Fruit fly (Drosophila melanogaster) whole organism, wandering third instar larva: ENCODE results near the gene CG17834.

Source experiments
- Abd-B ChIP-seq: fragments of >200 bp; optimal IDR thresholded peaks from 2 replicates; lab custom pipeline; 2017; ENCODE audit warnings: missing biosample characterization, missing genetic modification characterization
- CG32264 ChIP-seq: fragments of 200-800 bp; sonication (Bioruptor generic); optimal IDR thresholded peaks from 2 replicates; lab custom pipeline; 2016; ENCODE audit warnings: missing biosample characterization, missing genetic modification characterization
- CG9705 ChIP-seq: fragments of 200-800 bp; sonication (Bioruptor generic); optimal IDR thresholded peaks from 2 replicates; lab custom pipeline; 2018; ENCODE audit warnings: missing biosample characterization, mild to moderate bottlenecking, missing genetic modification characterization
- CrebA ChIP-seq: fragments of 200-800 bp; sonication (Bioruptor generic); optimal IDR thresholded peaks from 2 replicates; lab custom pipeline; 2016; ENCODE audit warnings: missing biosample characterization, mild to moderate bottlenecking, missing genetic modification characterization, borderline replicate concordance
- Dfd ChIP-seq: fragments of >200 bp; optimal IDR thresholded peaks from 2 replicates; lab custom pipeline; 2017; ENCODE audit warnings: missing biosample characterization, missing genetic modification characterization
- Dif ChIP-seq: fragments of 200-275, 200-300 bp; sonication (Bioruptor generic); optimal IDR thresholded peaks from 2 replicates; lab custom pipeline; 2018; ENCODE audit warnings: missing biosample characterization, missing genetic modification characterization; ENCODE audit not compliant: partially characterized antibody
- GATAd ChIP-seq: sonication (Bioruptor generic); optimal IDR thresholded peaks from 2 replicates; lab custom pipeline; 2016; ENCODE audit warnings: missing biosample characterization, missing genetic modification characterization
- HLH106 ChIP-seq: fragments of 200-800 bp; optimal IDR thresholded peaks from 3 replicates; lab custom pipeline; 2019; ENCODE audit warnings: missing biosample characterization, mild to moderate bottlenecking, missing genetic modification characterization, moderate library complexity
- Hnf4 ChIP-seq: fragments of 200-800 bp; sonication (Bioruptor generic); optimal IDR thresholded peaks from 2 replicates; lab custom pipeline; 2016; ENCODE audit warnings: missing biosample characterization, mild to moderate bottlenecking, missing genetic modification characterization
- Hr78 ChIP-seq: fragments of >200 bp; optimal IDR thresholded peaks from 2 replicates; lab custom pipeline; 2017; ENCODE audit warnings: missing biosample characterization, missing genetic modification characterization
- Hr83 ChIP-seq: fragments of 200-300 bp; sonication (Bioruptor generic); optimal IDR thresholded peaks from 2 replicates; lab custom pipeline; 2016; ENCODE audit warnings: missing biosample characterization, mild to moderate bottlenecking, missing genetic modification characterization, moderate library complexity; ENCODE audit not compliant: poor library complexity, severe bottlenecking
- Jra ChIP-seq: sonication (Bioruptor generic); optimal IDR thresholded peaks from 2 replicates; lab custom pipeline; 2016; ENCODE audit warnings: missing biosample characterization, missing genetic modification characterization
- Mio ChIP-seq: sonication (Bioruptor generic); optimal IDR thresholded peaks from 2 replicates; lab custom pipeline; 2016; ENCODE audit warnings: missing biosample characterization, missing genetic modification characterization
- Myc ChIP-seq: fragments of >200 bp; optimal IDR thresholded peaks from 2 replicates; lab custom pipeline; 2017
- N ChIP-seq: fragments of >200 bp; optimal IDR thresholded peaks from 2 replicates; lab custom pipeline; 2018; ENCODE audit warnings: missing biosample characterization, missing external identifiers, missing genetic modification characterization
- OdsH ChIP-seq: fragments of 200-800 bp; sonication (Bioruptor generic); optimal IDR thresholded peaks from 2 replicates; lab custom pipeline; 2016; ENCODE audit warnings: missing biosample characterization, mild to moderate bottlenecking, missing genetic modification characterization
- Rel ChIP-seq, 2 experiments: fragments of 200-800 bp; sonication (Bioruptor generic) in 1 of 2; optimal IDR thresholded peaks; 2 replicates in 1 of 2; 3 replicates in 1 of 2; lab custom pipeline; 2016 to 2019; ENCODE audit warnings: mild to moderate bottlenecking in 2 of 2, missing biosample characterization in 2 of 2, missing genetic modification characterization in 2 of 2, moderate library complexity in 1 of 2
- Sp1 ChIP-seq: fragments of 200-800 bp; sonication (Bioruptor generic); optimal IDR thresholded peaks from 3 replicates; lab custom pipeline; 2019; ENCODE audit warnings: missing biosample characterization, mild to moderate bottlenecking, missing genetic modification characterization, moderate library complexity
- Vsx2 ChIP-seq: fragments of 200-300, 225-300 bp; sonication (Bioruptor generic); optimal IDR thresholded peaks from 2 replicates; lab custom pipeline; 2018; ENCODE audit warnings: missing biosample characterization, missing genetic modification characterization; ENCODE audit not compliant: partially characterized antibody
- br ChIP-seq: fragments of 200-800 bp; sonication (Bioruptor generic); optimal IDR thresholded peaks from 2 replicates; lab custom pipeline; 2016; ENCODE audit warnings: missing biosample characterization, missing genetic modification characterization
- brk ChIP-seq: fragments of 200-800 bp; sonication (Bioruptor generic); optimal IDR thresholded peaks from 2 replicates; lab custom pipeline; 2016; ENCODE audit warnings: missing biosample characterization, mild to moderate bottlenecking, missing genetic modification characterization
- dl ChIP-seq, 2 experiments: fragments of 175-275, 200-275 bp in 1 of 2; fragments of 200-275 bp in 1 of 2; sonication (Bioruptor generic); optimal IDR thresholded peaks; lab custom pipeline; 2018; ENCODE audit warnings: mild to moderate bottlenecking in 2 of 2, missing biosample characterization in 2 of 2, missing genetic modification characterization in 2 of 2, moderate library complexity in 2 of 2; ENCODE audit not compliant: partially characterized antibody in 2 of 2, insufficient read depth in 1 of 2
- dmrt93B ChIP-seq: fragments of 200-800 bp; sonication (Bioruptor generic); optimal IDR thresholded peaks from 2 replicates; lab custom pipeline; 2018; ENCODE audit warnings: missing biosample characterization, mild to moderate bottlenecking, missing genetic modification characterization
- dsf ChIP-seq: sonication (Bioruptor generic); optimal IDR thresholded peaks from 2 replicates; lab custom pipeline; 2016; ENCODE audit warnings: missing biosample characterization, missing genetic modification characterization, borderline replicate concordance
- ey ChIP-seq: fragments of 200-800 bp; sonication (Bioruptor generic); optimal IDR thresholded peaks from 2 replicates; lab custom pipeline; 2016; ENCODE audit warnings: missing biosample characterization, missing genetic modification characterization
- foxo ChIP-seq, 2 experiments: fragments of 200-800 bp; sonication (Bioruptor generic); optimal IDR thresholded peaks; 2 replicates in 1 of 2; 3 replicates in 1 of 2; lab custom pipeline; 2016 to 2017; ENCODE audit warnings: missing biosample characterization in 2 of 2, missing genetic modification characterization in 2 of 2
- fru ChIP-seq: fragments of 200-800 bp; sonication (Bioruptor generic); optimal IDR thresholded peaks from 3 replicates; lab custom pipeline; 2016; ENCODE audit warnings: missing biosample characterization, mild to moderate bottlenecking, missing genetic modification characterization
- h ChIP-seq: fragments of 200-800 bp; sonication (Bioruptor generic); optimal IDR thresholded peaks from 3 replicates; lab custom pipeline; 2016; ENCODE audit warnings: missing biosample characterization, mild to moderate bottlenecking, missing genetic modification characterization
- jim ChIP-seq: fragments of 175-275, 200-325 bp; sonication (Bioruptor generic); optimal IDR thresholded peaks from 2 replicates; lab custom pipeline; 2016; ENCODE audit warnings: missing biosample characterization, mild to moderate bottlenecking, missing genetic modification characterization
- lola ChIP-seq: fragments of >200 bp; optimal IDR thresholded peaks from 2 replicates; lab custom pipeline; 2017; ENCODE audit warnings: missing biosample characterization, missing genetic modification characterization
- pan ChIP-seq: fragments of >200 bp; optimal IDR thresholded peaks from 2 replicates; lab custom pipeline; 2017
- psq ChIP-seq: fragments of 200-800 bp; sonication (Bioruptor generic); optimal IDR thresholded peaks from 3 replicates; lab custom pipeline; 2017; ENCODE audit warnings: missing biosample characterization, mild to moderate bottlenecking, missing genetic modification characterization, moderate library complexity
- rgr ChIP-seq: fragments of 200-800 bp; sonication (Bioruptor generic); optimal IDR thresholded peaks from 3 replicates; lab custom pipeline; 2016; ENCODE audit warnings: missing biosample characterization, mild to moderate bottlenecking, missing genetic modification characterization
- sage ChIP-seq: fragments of 200-800 bp; sonication (Bioruptor generic); optimal IDR thresholded peaks from 2 replicates; lab custom pipeline; 2016; ENCODE audit warnings: missing biosample characterization, mild to moderate bottlenecking, missing genetic modification characterization
- sv ChIP-seq: fragments of 200-800 bp; sonication (Bioruptor generic); optimal IDR thresholded peaks from 3 replicates; lab custom pipeline; 2016; ENCODE audit warnings: missing biosample characterization, missing genetic modification characterization
- tai ChIP-seq: sonication (Bioruptor generic); optimal IDR thresholded peaks from 2 replicates; lab custom pipeline; 2016; ENCODE audit warnings: missing biosample characterization, missing genetic modification characterization
- usp ChIP-seq: fragments of >200 bp; optimal IDR thresholded peaks from 2 replicates; lab custom pipeline; 2017; ENCODE audit warnings: missing biosample characterization, missing genetic modification characterization
- woc ChIP-seq: sonication (Bioruptor generic); optimal IDR thresholded peaks from 2 replicates; lab custom pipeline; 2016; ENCODE audit warnings: missing biosample characterization, mild to moderate bottlenecking, missing genetic modification characterization

CG17834 gene

dm6 chr2L:8506729-8507128, 22.2 kb upstream of the CG17834 start, which contains the start of gene Dh31:
Gene Dh31 (minus strand): TSS chr2L:8506845.
- TF ChIP-seq dmrt93B (GFP tag; lab: Kevin White, UChicago) (no peak), lola (GFP tag; lab: Kevin White, UChicago) (no peak), dl (GFP tag; optimal IDR thresholded peaks at IDR 0.05; lab: Kevin White, UChicago; ENCODE audit: insufficient read depth in 1 of 2, partially characterized antibody in 2 of 2) (no peak), psq (GFP tag; lab: Kevin White, UChicago) (no peak), Dif (GFP tag; lab: Kevin White, UChicago) (no peak), pan (no peak), br (GFP tag; lab: Kevin White, UChicago) (no peak), Jra (GFP tag; lab: Kevin White, UChicago) (no peak), rgr (no peak), HLH106 (tag; lab: Kevin White, UChicago) (no peak), OdsH (GFP tag; lab: Kevin White, UChicago) (no peak)

- no peak for TF ChIP-seq CG32264
- TF ChIP-seq Myc (lab: Kevin White, UChicago) = peak; percentile 74
- peak; percentile 7 for TF ChIP-seq sv (GFP tag; lab: Kevin White, UChicago)
- TF ChIP-seq woc (GFP tag; lab: Kevin White, UChicago) = no peak
Measured at dm6 chr2L:8511723-8512122, 17.2 kb upstream of the CG17834 start, which contains the start of gene CG13096. Gene CG13096 (minus strand): TSS chr2L:8511866.

dm6 chr2L:8514748-8515147, 14.2 kb upstream of the CG17834 start, which contains the start of the genes CG13097 and PIG-U:
Gene CG13097 (minus strand): TSS chr2L:8514868.
Gene PIG-U (plus strand): TSS chr2L:8515096.
- peak; percentile 88 for TF ChIP-seq HLH106 (tag; lab: Kevin White, UChicago)
- TF ChIP-seq N = no peak
- TF ChIP-seq GATAd = peak; percentile 62
- TF ChIP-seq sage (GFP tag; lab: Kevin White, UChicago) = no peak
- TF ChIP-seq woc (GFP tag; lab: Kevin White, UChicago) = no peak
- TF ChIP-seq rgr = no peak
- no peak for TF ChIP-seq Abd-B (GFP tag; lab: Kevin White, UChicago)
- TF ChIP-seq brk (GFP tag; lab: Kevin White, UChicago) = no peak
- TF ChIP-seq foxo (GFP tag; optimal IDR thresholded peaks at IDR 0.05; lab: Kevin White, UChicago) = peak; percentile 65 to 93
- TF ChIP-seq Sp1 = no peak
- TF ChIP-seq Rel (GFP tag; optimal IDR thresholded peaks at IDR 0.05; lab: Kevin White, UChicago) = peak; percentile 2
- peak; percentile 62 for TF ChIP-seq Rel (tag; optimal IDR thresholded peaks at IDR 0.05; lab: Kevin White, UChicago)
- no peak for TF ChIP-seq dmrt93B (GFP tag; lab: Kevin White, UChicago)
- no peak for TF ChIP-seq Myc (lab: Kevin White, UChicago)
- TF ChIP-seq br (GFP tag; lab: Kevin White, UChicago) = peak; percentile 89
- TF ChIP-seq Hnf4 = peak; percentile 93
- TF ChIP-seq OdsH (GFP tag; lab: Kevin White, UChicago) = peak; percentile 85
- TF ChIP-seq Mio (GFP tag; lab: Kevin White, UChicago) = peak; percentile 20
- peak; percentile 88 for TF ChIP-seq dsf (GFP tag; lab: Kevin White, UChicago)
- no peak for TF ChIP-seq jim (GFP tag; lab: Kevin White, UChicago)
- TF ChIP-seq Dif (GFP tag; lab: Kevin White, UChicago) = no peak
- TF ChIP-seq Dfd (GFP tag; lab: Kevin White, UChicago) = no peak
- no peak for TF ChIP-seq Hr78 (GFP tag; lab: Kevin White, UChicago)
- TF ChIP-seq Hr83 = peak; percentile 94
- peak; percentile 86 for TF ChIP-seq fru
- TF ChIP-seq pan = no peak
- TF ChIP-seq tai = no peak
- TF ChIP-seq h = peak; percentile 93
- TF ChIP-seq CrebA = no peak
- TF ChIP-seq usp (GFP tag; lab: Kevin White, UChicago) = no peak
- peak; percentile 78 for TF ChIP-seq sv (GFP tag; lab: Kevin White, UChicago)
- peak; percentile 66 for TF ChIP-seq CG32264
- TF ChIP-seq CG9705 = peak; percentile 79
- no peak for TF ChIP-seq lola (GFP tag; lab: Kevin White, UChicago)
- peak; percentile 80 for TF ChIP-seq psq (GFP tag; lab: Kevin White, UChicago)
- peak; percentile 90 for TF ChIP-seq Jra (GFP tag; lab: Kevin White, UChicago)
- TF ChIP-seq Vsx2 (GFP tag; lab: Kevin White, UChicago) = no peak
- TF ChIP-seq ey (GFP tag; lab: Kevin White, UChicago) = peak; percentile 89
- no peak for TF ChIP-seq dl (GFP tag; optimal IDR thresholded peaks at IDR 0.05; lab: Kevin White, UChicago; ENCODE audit: insufficient read depth in 1 of 2, partially characterized antibody in 2 of 2)
